Fruit fly (Drosophila melanogaster): Measurements from ENCODE around the gene CG16985.

Gene CG16985

DNA sequence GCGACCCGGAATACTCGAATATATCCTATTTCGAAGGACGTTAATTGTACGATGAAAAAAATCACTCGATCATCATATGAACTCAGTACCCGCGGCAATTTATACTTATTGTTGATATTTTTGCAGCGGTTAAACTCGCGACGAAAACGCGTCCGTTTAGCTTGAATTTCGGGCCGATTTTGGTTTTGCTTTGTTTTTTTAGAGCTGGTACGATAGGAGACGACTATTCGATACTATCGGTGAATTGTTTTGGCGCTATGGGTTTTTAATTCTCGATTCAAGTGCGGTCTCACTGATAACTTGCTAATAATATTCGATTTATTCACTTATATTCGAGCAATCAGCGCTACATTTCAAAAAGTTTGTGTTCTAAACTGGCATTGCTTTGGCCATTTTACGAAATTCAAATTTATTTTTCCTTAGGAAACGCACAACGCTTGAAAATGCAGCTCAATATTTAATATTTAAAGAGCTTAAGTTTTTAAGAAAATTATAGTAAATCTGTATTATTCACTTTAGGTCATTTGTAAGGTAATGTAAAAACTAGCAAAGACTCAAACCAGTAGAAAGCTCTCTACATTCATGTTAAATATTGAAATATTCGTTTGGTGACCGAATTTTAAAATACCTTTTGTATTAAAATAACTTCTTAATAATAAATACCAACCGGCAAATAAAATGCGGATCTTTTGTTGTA, 44.8 kb upstream of the CG16985 start, which contains the start of gene Spn:
TSS of gene Spn (minus strand) at position 175 of the 697 bp plus-strand sequence.
- TF ChIP-seq CG7101 (tag; optimal IDR thresholded peaks at IDR 0.05) (peak; percentile 36), pad (GFP tag; optimal IDR thresholded peaks at IDR 0.05) (no peak), CG5204 (GFP tag; optimal IDR thresholded peaks at IDR 0.05) (no peak), cic (GFP tag; optimal IDR thresholded peaks at IDR 0.05) (peak; percentile 33), CG1620 (GFP tag; optimal IDR thresholded peaks at IDR 0.05) (no peak), cnc (optimal IDR thresholded peaks at IDR 0.05) (no peak), Crg-1 (GFP tag; optimal IDR thresholded peaks at IDR 0.05) (peak; percentile 36), Mnt (GFP tag; optimal IDR thresholded peaks at IDR 0.05) (peak; percentile 39), CG11617 (GFP tag; optimal IDR thresholded peaks at IDR 0.05) (peak; percentile 6), Hr96 (GFP tag; optimal IDR thresholded peaks at IDR 0.05) (no peak), CG33017 (tag; optimal IDR thresholded peaks at IDR 0.05) (peak; percentile 45), kay (GFP tag; ENCODE audit: borderline replicate concordance) (peak; percentile 68), CG7045 (GFP tag; optimal IDR thresholded peaks at IDR 0.05) (peak; percentile 30), ovo (GFP tag; optimal IDR thresholded peaks at IDR 0.05) (no peak), CG12768 (GFP tag; optimal IDR thresholded peaks at IDR 0.05) (peak; percentile 19), Clk (GFP tag; optimal IDR thresholded peaks at IDR 0.05) (no peak), toe (GFP tag; optimal IDR thresholded peaks at IDR 0.05) (no peak), CG14711 (tag; optimal IDR thresholded peaks at IDR 0.05) (peak; percentile 31), bab1 (GFP tag; optimal IDR thresholded peaks at IDR 0.05) (peak; percentile 40), tj (GFP tag; optimal IDR thresholded peaks at IDR 0.05) (peak; percentile 33)

DNA sequence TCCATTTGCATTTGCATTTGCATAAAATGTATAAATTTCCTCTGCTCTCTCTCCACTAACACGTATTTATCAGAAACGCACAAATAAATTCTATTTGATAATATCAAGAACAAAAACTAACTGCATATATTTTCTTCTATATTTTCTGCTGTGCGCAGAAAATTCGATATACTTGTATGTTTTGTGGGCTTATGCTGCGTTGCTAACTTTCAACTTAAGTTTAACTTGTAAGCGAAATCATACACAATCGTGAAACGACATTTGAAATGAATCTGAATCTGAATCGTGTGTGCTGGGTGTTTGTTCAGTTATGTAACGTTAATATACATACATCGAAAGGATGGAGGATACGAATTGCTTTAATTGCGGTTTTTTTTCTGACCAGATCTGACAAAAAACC, 43.4 kb upstream of the CG16985 start:
- TF ChIP-seq bab1 (GFP tag; optimal IDR thresholded peaks at IDR 0.05): no peak
- no peak for TF ChIP-seq CG7045 (GFP tag; optimal IDR thresholded peaks at IDR 0.05)
- no peak for TF ChIP-seq cic (GFP tag; optimal IDR thresholded peaks at IDR 0.05)
- peak; percentile 91 for TF ChIP-seq kay (GFP tag; ENCODE audit: borderline replicate concordance)

DNA sequence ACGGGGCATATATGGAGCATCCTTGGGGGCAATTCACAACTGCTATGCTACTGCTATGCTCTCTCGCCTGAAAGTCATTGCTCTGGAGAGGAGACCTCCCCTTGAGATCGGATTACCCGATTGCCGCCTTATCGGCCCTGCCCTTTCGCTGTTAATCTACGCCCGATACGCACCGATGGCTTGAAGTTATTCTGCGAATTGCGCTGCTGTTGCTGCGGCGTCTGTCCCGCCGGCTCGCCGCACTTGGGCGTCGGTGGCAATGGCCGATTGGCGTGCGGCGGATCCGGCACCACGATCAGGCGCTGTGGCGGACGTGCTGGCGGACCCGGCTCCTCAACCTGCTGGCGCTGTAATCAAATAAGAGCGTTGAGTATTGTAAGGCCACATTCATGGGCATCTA, 33.1 kb upstream of the CG16985 start:
- no peak for TF ChIP-seq CG5204 (GFP tag; optimal IDR thresholded peaks at IDR 0.05)
- no peak for TF ChIP-seq CG7045 (GFP tag; optimal IDR thresholded peaks at IDR 0.05)
- TF ChIP-seq cnc (optimal IDR thresholded peaks at IDR 0.05): no peak
- TF ChIP-seq CG12768 (GFP tag; optimal IDR thresholded peaks at IDR 0.05): no peak
- TF ChIP-seq Mnt (GFP tag; optimal IDR thresholded peaks at IDR 0.05): no peak
- no peak for TF ChIP-seq CG1620 (GFP tag; optimal IDR thresholded peaks at IDR 0.05)
- TF ChIP-seq kay (GFP tag; ENCODE audit: borderline replicate concordance): no peak
- no peak for TF ChIP-seq tj (GFP tag; optimal IDR thresholded peaks at IDR 0.05)
- TF ChIP-seq CG11617 (GFP tag; optimal IDR thresholded peaks at IDR 0.05): no peak
- TF ChIP-seq CG33017 (tag; optimal IDR thresholded peaks at IDR 0.05): no peak
- TF ChIP-seq toe (GFP tag; optimal IDR thresholded peaks at IDR 0.05): no peak
- TF ChIP-seq Crg-1 (GFP tag; optimal IDR thresholded peaks at IDR 0.05): no peak

DNA sequence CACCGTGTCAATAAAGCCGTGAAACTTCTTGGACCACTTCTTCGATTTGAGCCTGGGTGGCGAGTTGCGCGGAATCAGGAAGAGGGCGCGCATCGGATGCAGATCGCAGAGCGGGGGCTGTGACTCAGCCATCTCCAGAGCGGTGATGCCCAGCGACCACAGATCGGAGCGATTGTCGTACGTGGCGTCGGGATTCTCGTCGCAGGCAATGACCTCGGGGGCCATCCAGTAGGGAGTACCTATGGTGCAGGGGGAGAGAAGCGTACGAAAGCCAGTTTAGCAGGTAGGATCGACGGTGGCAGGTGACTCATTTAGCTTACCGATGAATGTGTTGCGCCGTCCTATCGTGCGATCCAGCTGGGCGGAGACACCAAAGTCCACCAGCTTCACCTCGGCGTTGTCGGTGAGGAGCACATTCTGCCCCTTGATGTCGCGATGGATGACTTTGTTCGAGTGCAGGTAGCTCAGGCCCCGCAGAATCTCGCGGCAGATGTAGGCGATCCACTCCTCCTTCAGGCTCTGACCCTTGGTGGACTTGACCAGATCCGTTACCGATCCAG, 32.0 kb upstream of the CG16985 start:
- TF ChIP-seq CG11617 (GFP tag; optimal IDR thresholded peaks at IDR 0.05): no peak
- TF ChIP-seq cic (GFP tag; optimal IDR thresholded peaks at IDR 0.05): no peak
- no peak for TF ChIP-seq CG1620 (GFP tag; optimal IDR thresholded peaks at IDR 0.05)
- no peak for TF ChIP-seq CG33017 (tag; optimal IDR thresholded peaks at IDR 0.05)
- no peak for TF ChIP-seq CG14711 (tag; optimal IDR thresholded peaks at IDR 0.05)
- no peak for TF ChIP-seq Clk (GFP tag; optimal IDR thresholded peaks at IDR 0.05)
- no peak for TF ChIP-seq Hr96 (GFP tag; optimal IDR thresholded peaks at IDR 0.05)
- TF ChIP-seq cnc (optimal IDR thresholded peaks at IDR 0.05): no peak
- TF ChIP-seq CG5204 (GFP tag; optimal IDR thresholded peaks at IDR 0.05): no peak
- TF ChIP-seq CG7045 (GFP tag; optimal IDR thresholded peaks at IDR 0.05): no peak
- TF ChIP-seq CG7101 (tag; optimal IDR thresholded peaks at IDR 0.05): no peak

DNA sequence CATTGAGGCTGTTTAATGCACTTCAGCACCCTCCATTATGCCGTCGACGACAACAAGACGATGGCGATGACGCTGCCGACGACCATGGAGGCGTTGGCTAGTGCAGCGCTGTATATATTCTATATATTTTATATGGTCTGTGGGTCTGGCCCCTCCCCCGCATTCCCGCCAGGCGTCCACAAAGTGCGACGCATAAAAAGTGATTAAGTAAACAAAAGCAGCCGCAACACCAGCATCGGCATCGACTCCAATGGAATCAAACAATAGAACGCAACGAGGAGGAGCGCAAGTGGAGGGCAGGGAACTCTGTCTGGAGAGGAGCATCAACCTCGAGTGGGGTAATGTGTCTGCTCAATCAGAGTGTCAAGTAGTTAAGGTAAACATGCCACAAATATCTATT, 30.8 kb upstream of the CG16985 start:
- no peak for TF ChIP-seq CG33017 (tag; optimal IDR thresholded peaks at IDR 0.05)
- no peak for TF ChIP-seq pad (GFP tag; optimal IDR thresholded peaks at IDR 0.05)
- no peak for TF ChIP-seq CG1620 (GFP tag; optimal IDR thresholded peaks at IDR 0.05)
- no peak for TF ChIP-seq cnc (optimal IDR thresholded peaks at IDR 0.05)
- TF ChIP-seq tj (GFP tag; optimal IDR thresholded peaks at IDR 0.05): peak; percentile 5
- TF ChIP-seq CG5204 (GFP tag; optimal IDR thresholded peaks at IDR 0.05): no peak

DNA sequence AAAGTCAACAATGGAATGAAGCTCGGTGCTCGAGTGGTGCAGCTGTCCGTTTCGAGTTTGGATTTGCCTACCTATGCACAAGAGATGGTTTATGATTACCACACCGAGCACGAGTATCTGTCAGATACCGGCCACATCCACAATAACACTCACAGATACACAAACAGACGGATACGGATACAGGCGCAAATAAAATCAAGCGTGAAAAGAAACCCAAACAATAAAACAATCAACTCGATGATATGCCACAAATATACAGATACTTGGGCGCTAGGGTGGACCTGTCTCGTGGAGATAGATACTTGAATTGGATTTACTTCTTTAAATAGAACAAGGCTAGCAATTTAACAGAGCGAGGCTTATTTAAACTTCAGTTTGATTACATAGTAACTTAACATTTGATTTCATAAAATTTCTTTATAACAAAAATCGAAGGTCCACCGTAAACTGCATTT, 28.8 kb upstream of the CG16985 start:
- peak; percentile 19 for TF ChIP-seq CG12768 (GFP tag; optimal IDR thresholded peaks at IDR 0.05)
- peak; percentile 31 for TF ChIP-seq CG1620 (GFP tag; optimal IDR thresholded peaks at IDR 0.05)
- TF ChIP-seq kay (GFP tag; ENCODE audit: borderline replicate concordance): no peak
- peak; percentile 84 for TF ChIP-seq CG14711 (tag; optimal IDR thresholded peaks at IDR 0.05)
- TF ChIP-seq bab1 (GFP tag; optimal IDR thresholded peaks at IDR 0.05): peak; percentile 88
- peak; percentile 97 for TF ChIP-seq tj (GFP tag; optimal IDR thresholded peaks at IDR 0.05)
- TF ChIP-seq CG7045 (GFP tag; optimal IDR thresholded peaks at IDR 0.05): peak; percentile 56
- peak; percentile 56 for TF ChIP-seq Mnt (GFP tag; optimal IDR thresholded peaks at IDR 0.05)
- TF ChIP-seq CG11617 (GFP tag; optimal IDR thresholded peaks at IDR 0.05): peak; percentile 80
- TF ChIP-seq Crg-1 (GFP tag; optimal IDR thresholded peaks at IDR 0.05): peak; percentile 41
- TF ChIP-seq cic (GFP tag; optimal IDR thresholded peaks at IDR 0.05): no peak
- no peak for TF ChIP-seq Clk (GFP tag; optimal IDR thresholded peaks at IDR 0.05)
- TF ChIP-seq Hr96 (GFP tag; optimal IDR thresholded peaks at IDR 0.05): peak; percentile 65
- peak; percentile 43 for TF ChIP-seq pad (GFP tag; optimal IDR thresholded peaks at IDR 0.05)
- TF ChIP-seq cnc (optimal IDR thresholded peaks at IDR 0.05): no peak
- no peak for TF ChIP-seq ovo (GFP tag; optimal IDR thresholded peaks at IDR 0.05)
- peak; percentile 92 for TF ChIP-seq CG7101 (tag; optimal IDR thresholded peaks at IDR 0.05)
- no peak for TF ChIP-seq toe (GFP tag; optimal IDR thresholded peaks at IDR 0.05)
- TF ChIP-seq CG5204 (GFP tag; optimal IDR thresholded peaks at IDR 0.05): no peak
- TF ChIP-seq CG33017 (tag; optimal IDR thresholded peaks at IDR 0.05): peak; percentile 81
